Worm (Caenorhabditis elegans): ENCODE data around the gene F59B10.3.

ce11 chrII:10513377-10513776, 3.0 kb downstream of the F59B10.3 start:
- TF ChIP-seq lsy-2 (tag; optimal IDR thresholded peaks at IDR 0.05) (no peak), cnd-1 (tag; optimal IDR thresholded peaks at IDR 0.05) (no peak)
